Worm (Caenorhabditis elegans) whole organism, L4/young adult: ENCODE data around the gene ctsa-4.1.

Experiments used
- W03F9.2 ChIP-seq: fragments of 150-350 bp; optimal IDR thresholded peaks from 2 replicates; lab custom pipeline; 2014; ENCODE audit warnings: missing biosample characterization, missing genetic modification characterization
- him-1 ChIP-seq: sonication (generic microtip); optimal IDR thresholded peaks from 2 replicates; lab custom pipeline; 2016; ENCODE audit warnings: missing genotype, missing genetic modification reagents, missing genetic modification characterization, missing compliant biosample characterization

DNA sequence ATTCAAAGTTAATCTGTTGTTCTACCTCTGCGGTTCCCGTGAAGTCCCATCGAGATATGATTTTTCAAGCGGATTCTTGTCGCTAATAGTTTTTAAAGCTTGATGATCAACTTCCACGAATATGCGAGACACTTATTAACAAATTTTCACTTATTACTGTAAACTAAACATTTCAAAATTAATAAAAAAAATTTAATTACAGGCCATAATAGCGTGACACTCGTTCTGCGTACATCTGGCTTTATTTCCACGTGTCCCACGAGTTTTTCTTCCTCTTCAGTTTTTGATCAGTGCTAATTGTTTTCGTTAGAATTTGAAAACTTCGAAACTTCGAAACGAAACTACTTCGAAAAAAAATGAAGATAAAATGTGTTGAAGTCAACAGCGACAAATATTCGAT lies 34.9 kb downstream of the ctsa-4.1 start, which contains the start of gene btb-2:
- TF ChIP-seq him-1 (no peak), W03F9.2 (tag; lab: Kevin White, UChicago) (no peak)
